Fruit fly (Drosophila melanogaster) whole organism, embryonic: ENCODE data around the gene Cyp310a1.

ENCODE experiments used
- Aef1 ChIP-seq: fragments of 200-800 bp; sonication (Bioruptor generic); IDR thresholded peaks from 3 replicates; pipeline ENCODE4 v1.3.6; 2022; ENCODE audit warnings: missing biosample characterization, missing genetic modification characterization
- CG1024 ChIP-seq: fragments of 200-800 bp; sonication (Bioruptor generic); IDR thresholded peaks from 2 replicates; pipeline ENCODE4 v1.3.6; 2022; ENCODE audit warnings: missing biosample characterization, missing genetic modification characterization
- CG11085 ChIP-seq: fragments of 200-800 bp; sonication (Bioruptor generic); IDR thresholded peaks from 2 replicates; pipeline ENCODE4 v1.3.6; 2022; ENCODE audit warnings: missing biosample characterization, missing genetic modification characterization
- CG12155 ChIP-seq: fragments of 200-800 bp; sonication (Bioruptor generic); optimal IDR thresholded peaks from 3 replicates; lab custom pipeline; 2016; ENCODE audit warnings: missing biosample characterization, missing genetic modification characterization
- CG13894 ChIP-seq: fragments of 200-800 bp; sonication (Bioruptor generic); optimal IDR thresholded peaks from 3 replicates; lab custom pipeline; 2018; ENCODE audit warnings: missing biosample characterization, mild to moderate bottlenecking, missing genetic modification characterization, moderate library complexity
- CG14667 ChIP-seq: fragments of 200-800 bp; sonication (Bioruptor generic); IDR thresholded peaks from 2 replicates; pipeline ENCODE4 v1.3.6; 2022; ENCODE audit warnings: missing biosample characterization, missing genetic modification characterization
- CG17361 ChIP-seq: fragments of 200-800 bp; sonication (Bioruptor generic); IDR thresholded peaks from 3 replicates; pipeline ENCODE4 v1.3.6; 2022; ENCODE audit warnings: missing biosample characterization, missing genetic modification characterization
- CG17912 ChIP-seq: fragments of 200-800 bp; sonication (Bioruptor generic); optimal IDR thresholded peaks from 2 replicates; lab custom pipeline; 2018; ENCODE audit warnings: missing biosample characterization, mild to moderate bottlenecking, missing genetic modification characterization
- CG2120 ChIP-seq: fragments of 200-800 bp; sonication (Bioruptor generic); optimal IDR thresholded peaks from 3 replicates; lab custom pipeline; 2016; ENCODE audit warnings: missing biosample characterization, missing genetic modification characterization
- CG2875 ChIP-seq: fragments of 200-800 bp; sonication (Bioruptor generic); optimal IDR thresholded peaks from 2 replicates; lab custom pipeline; 2017; ENCODE audit warnings: missing biosample characterization, mild to moderate bottlenecking, missing genetic modification characterization, missing genetic modification reagents
- CG30020 ChIP-seq: fragments of 200-800 bp; optimal IDR thresholded peaks from 2 replicates; lab custom pipeline; 2019; ENCODE audit warnings: missing biosample characterization, mild to moderate bottlenecking, missing genetic modification characterization, moderate library complexity
- CG31441 ChIP-seq: fragments of 200-800 bp; sonication (Bioruptor generic); IDR thresholded peaks from 2 replicates; pipeline ENCODE4 v1.3.6; 2022; ENCODE audit warnings: missing biosample characterization, missing genetic modification characterization
- CG3163 ChIP-seq: fragments of 200-800 bp; sonication (Bioruptor generic); optimal IDR thresholded peaks from 3 replicates; lab custom pipeline; 2016; ENCODE audit warnings: missing biosample characterization, missing genetic modification characterization
- CG32532 ChIP-seq: fragments of 200-800 bp; sonication (Bioruptor generic); IDR thresholded peaks from 2 replicates; pipeline ENCODE4 v1.3.6; 2022; ENCODE audit warnings: missing biosample characterization, missing genetic modification characterization
- CG34422 ChIP-seq: fragments of 200-800 bp; sonication (Bioruptor generic); IDR thresholded peaks from 3 replicates; pipeline ENCODE4 v1.3.6; 2022; ENCODE audit warnings: missing biosample characterization, missing genetic modification characterization
- CG3726 ChIP-seq: fragments of 200-800 bp; sonication (Bioruptor generic); IDR thresholded peaks from 3 replicates; pipeline ENCODE4, ENCODE4 v1.3.6; 2022; ENCODE audit warnings: missing biosample characterization, missing genetic modification characterization
- CG4282 ChIP-seq: fragments of 200-800 bp; sonication (Bioruptor generic); optimal IDR thresholded peaks from 2 replicates; lab custom pipeline; 2016; ENCODE audit warnings: missing biosample characterization, missing genetic modification characterization
- CG4424 ChIP-seq: fragments of 200-800 bp; sonication (Bioruptor generic); optimal IDR thresholded peaks from 3 replicates; lab custom pipeline; 2016; ENCODE audit warnings: missing biosample characterization, missing genetic modification characterization
- CG4820 ChIP-seq: fragments of 200-800 bp; sonication (Bioruptor generic); optimal IDR thresholded peaks from 3 replicates; lab custom pipeline; 2016; ENCODE audit warnings: missing biosample characterization, missing genetic modification characterization
- CG6254 ChIP-seq: fragments of 200-800 bp; sonication (Bioruptor generic); optimal IDR thresholded peaks from 3 replicates; lab custom pipeline; 2017; ENCODE audit warnings: mild to moderate bottlenecking, missing biosample characterization, missing genetic modification reagents, missing genetic modification characterization
- CG6791 ChIP-seq: fragments of 200-800 bp; sonication (Bioruptor generic); IDR thresholded peaks from 3 replicates; pipeline ENCODE4 v1.3.6; 2022; ENCODE audit warnings: missing biosample characterization, missing genetic modification characterization; ENCODE audit not compliant: partially characterized antibody
- CG7839 ChIP-seq: fragments of 200-800 bp; sonication (Bioruptor generic); optimal IDR thresholded peaks from 3 replicates; lab custom pipeline; 2018; ENCODE audit warnings: missing biosample characterization, mild to moderate bottlenecking, missing genetic modification characterization, moderate library complexity
- CG7928 ChIP-seq: fragments of 200-800 bp; sonication (Bioruptor generic); optimal IDR thresholded peaks from 2 replicates; lab custom pipeline; 2017; ENCODE audit warnings: missing biosample characterization, mild to moderate bottlenecking, missing genetic modification characterization
- CG9727 ChIP-seq: fragments of 200-800 bp; sonication (Bioruptor generic); optimal IDR thresholded peaks from 3 replicates; lab custom pipeline; 2017; ENCODE audit warnings: missing biosample characterization, mild to moderate bottlenecking, missing genetic modification characterization
- D19A ChIP-seq: fragments of 200-800 bp; optimal IDR thresholded peaks from 3 replicates; lab custom pipeline; 2019; ENCODE audit warnings: missing biosample characterization, mild to moderate bottlenecking, missing genetic modification characterization, moderate library complexity
- Doc3 ChIP-seq: fragments of 200-800 bp; sonication (Bioruptor generic); IDR thresholded peaks from 3 replicates; pipeline ENCODE4 v1.3.6; 2022; ENCODE audit warnings: missing biosample characterization, missing genetic modification characterization; ENCODE audit not compliant: partially characterized antibody
- E2f1 ChIP-seq: fragments of 200-800 bp; sonication (Bioruptor generic); IDR thresholded peaks from 2 replicates; pipeline ENCODE4 v1.3.6; 2022; ENCODE audit warnings: missing biosample characterization, missing genetic modification characterization
- Fer1 ChIP-seq: fragments of 200-800 bp; sonication (Bioruptor generic); optimal IDR thresholded peaks from 2 replicates; lab custom pipeline; 2017; ENCODE audit warnings: missing biosample characterization, mild to moderate bottlenecking, missing genetic modification characterization
- Gsc ChIP-seq: fragments of 200-800 bp; sonication (Bioruptor generic); IDR thresholded peaks from 2 replicates; pipeline ENCODE4 v1.3.6; 2022; ENCODE audit warnings: missing biosample characterization, missing genetic modification characterization
- Hsf ChIP-seq: fragments of 200-800 bp; sonication (Bioruptor generic); optimal IDR thresholded peaks from 3 replicates; lab custom pipeline; 2016; ENCODE audit warnings: missing biosample characterization, missing genetic modification characterization
- MESR4 ChIP-seq: fragments of 200-800 bp; sonication (Bioruptor generic); optimal IDR thresholded peaks from 2 replicates; lab custom pipeline; 2018; ENCODE audit warnings: missing biosample characterization, mild to moderate bottlenecking, missing genetic modification characterization, moderate library complexity
- Mad ChIP-seq: fragments of 200-800 bp; sonication (Bioruptor generic); optimal IDR thresholded peaks from 2 replicates; lab custom pipeline; 2016; ENCODE audit warnings: missing biosample characterization, missing genetic modification characterization
- Max ChIP-seq: fragments of 200-800 bp; sonication (Bioruptor generic); optimal IDR thresholded peaks from 2 replicates; lab custom pipeline; 2016; ENCODE audit warnings: missing biosample characterization, mild to moderate bottlenecking, missing genetic modification characterization
- Mes4 ChIP-seq: fragments of 200-800 bp; sonication (Bioruptor generic); optimal IDR thresholded peaks from 2 replicates; lab custom pipeline; 2016; ENCODE audit warnings: missing biosample characterization, missing genetic modification characterization
- Oaz ChIP-seq: fragments of 200-800 bp; sonication (Bioruptor generic); IDR thresholded peaks from 2 replicates; pipeline ENCODE4 v1.3.6; 2022; ENCODE audit warnings: missing biosample characterization, missing genetic modification characterization
- Rfx ChIP-seq: fragments of 200-800 bp; sonication (Bioruptor generic); IDR thresholded peaks from 2 replicates; pipeline ENCODE4 v1.3.6; 2022; ENCODE audit warnings: missing biosample characterization, missing genetic modification characterization
- aop ChIP-seq: fragments of 200-800 bp; sonication (Bioruptor generic); IDR thresholded peaks from 2 replicates; pipeline ENCODE4 v1.3.6; 2022; ENCODE audit warnings: missing biosample characterization, missing genetic modification characterization
- dm ChIP-seq: fragments of 200-800 bp; sonication (Bioruptor generic); optimal IDR thresholded peaks from 3 replicates; lab custom pipeline; 2016; ENCODE audit warnings: missing biosample characterization, missing genetic modification characterization
- dysf ChIP-seq: fragments of 200-800 bp; sonication (Bioruptor generic); IDR thresholded peaks from 3 replicates; pipeline ENCODE4 v1.3.6; 2022; ENCODE audit warnings: missing biosample characterization, missing genetic modification characterization
- eyg ChIP-seq: fragments of 200-800 bp; sonication (Bioruptor generic); optimal IDR thresholded peaks from 3 replicates; lab custom pipeline; 2016; ENCODE audit warnings: missing biosample characterization, missing genetic modification characterization
- ham ChIP-seq: fragments of 200-800 bp; sonication (Bioruptor generic); IDR thresholded peaks from 2 replicates; pipeline ENCODE4 v1.3.6; 2022; ENCODE audit warnings: missing biosample characterization, missing genetic modification characterization
- hb ChIP-seq: fragments of 200-800 bp; sonication (Bioruptor generic); IDR thresholded peaks from 3 replicates; pipeline ENCODE4 v1.3.6; 2022; ENCODE audit warnings: missing biosample characterization, missing genetic modification characterization; ENCODE audit not compliant: partially characterized antibody
- lmd ChIP-seq: fragments of 200-800 bp; sonication (Bioruptor generic); IDR thresholded peaks from 2 replicates; pipeline ENCODE4 v1.3.6; 2022; ENCODE audit warnings: missing biosample characterization, missing genetic modification characterization
- lola ChIP-seq, 3 experiments: fragments of >200 bp in 2 of 3; fragments of 200-800 bp in 1 of 3; sonication (Bioruptor generic) in 1 of 3; optimal IDR thresholded peaks; 2 replicates each; lab custom pipeline; 2017 to 2019; ENCODE audit warnings: missing biosample characterization in 3 of 3, missing genetic modification characterization in 3 of 3, mild to moderate bottlenecking in 1 of 3, moderate library complexity in 1 of 3
- nerfin-2 ChIP-seq: fragments of 200-800 bp; sonication (Bioruptor generic); IDR thresholded peaks from 2 replicates; pipeline ENCODE4 v1.3.6; 2022; ENCODE audit warnings: missing biosample characterization, missing genetic modification characterization; ENCODE audit not compliant: partially characterized antibody
- phol ChIP-seq: fragments of 200-800 bp; sonication (Bioruptor generic); optimal IDR thresholded peaks from 3 replicates; lab custom pipeline; 2018; ENCODE audit warnings: missing biosample characterization, mild to moderate bottlenecking, missing genetic modification characterization, moderate library complexity
- seq ChIP-seq: fragments of 200-800 bp; sonication (Bioruptor generic); IDR thresholded peaks from 2 replicates; pipeline ENCODE4 v1.3.6; 2022; ENCODE audit warnings: missing biosample characterization, missing genetic modification characterization
- slou ChIP-seq: fragments of 200-800 bp; sonication (Bioruptor generic); optimal IDR thresholded peaks from 3 replicates; lab custom pipeline; 2016; ENCODE audit warnings: missing biosample characterization, missing genetic modification characterization
- sr ChIP-seq: fragments of 200-800 bp; sonication (Bioruptor generic); IDR thresholded peaks from 3 replicates; pipeline ENCODE4 v1.3.6; 2022; ENCODE audit warnings: missing biosample characterization, missing genetic modification characterization
- tx ChIP-seq: fragments of 200-800 bp; sonication (Bioruptor generic); optimal IDR thresholded peaks from 2 replicates; lab custom pipeline; 2016; ENCODE audit warnings: missing biosample characterization, missing genetic modification characterization
- vvl ChIP-seq: fragments of 200-800 bp; sonication (Bioruptor generic); IDR thresholded peaks from 2 replicates; pipeline ENCODE4 v1.3.6; 2022; ENCODE audit warnings: missing biosample characterization, missing genetic modification characterization

Cyp310a1 gene

DNA sequence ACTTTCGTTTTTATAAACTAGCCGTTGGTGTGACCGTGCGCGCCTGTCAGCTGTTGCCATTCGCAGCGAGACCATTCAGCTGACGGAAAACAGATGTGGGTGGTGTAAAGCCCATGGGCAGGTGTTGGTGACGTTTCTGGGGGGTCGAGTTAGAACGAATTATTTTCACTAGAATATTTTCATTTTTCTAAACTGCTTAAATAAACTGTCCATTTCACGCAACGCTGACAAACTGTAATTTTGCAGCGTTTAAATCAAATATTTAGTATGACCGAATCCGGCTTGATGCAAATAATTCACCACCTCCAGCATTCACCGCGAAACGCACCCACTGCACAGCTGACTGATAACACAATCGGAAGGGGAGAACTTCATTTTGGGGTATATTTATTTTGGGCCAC is 42.6 kb upstream of the Cyp310a1 start, which contains the start of the genes CG10383 and CG10338 (continued):
- TF ChIP-seq CG4282 (GFP tag; lab: Kevin White, UChicago) (peak; percentile 71), Hsf (GFP tag; lab: Kevin White, UChicago) (peak; percentile 90), Mes4 (GFP tag; lab: Kevin White, UChicago) (peak; percentile 70), nerfin-2 (GFP tag; lab: Robert Waterston, UW) (no peak), CG4820 (GFP tag; lab: Kevin White, UChicago) (peak; percentile 66), Doc3 (GFP tag; lab: Robert Waterston, UW) (0 out of 3 replicates have a peak, but pooled peaks have one; percentile 33), phol (tag; lab: Kevin White, UChicago) (peak; percentile 83), CG2120 (peak; percentile 96), MESR4 (peak; percentile 55), CG2875 (GFP tag; lab: Kevin White, UChicago) (peak; percentile 54), Fer1 (peak; percentile 81), CG6254 (peak; percentile 68), E2f1 (peak; percentile 89), eyg (GFP tag; lab: Kevin White, UChicago) (peak; percentile 88), CG3163 (peak; percentile 65), seq (peak; percentile 84), CG11085 (GFP tag; lab: Robert Waterston, UW) (peak; percentile 83), Gsc (peak; percentile 63), CG32532 (GFP tag; lab: Robert Waterston, UW) (peak; percentile 94), CG31441 (GFP tag; lab: Robert Waterston, UW) (peak; percentile 71), hb (no peak), dm (GFP tag; lab: Kevin White, UChicago) (peak; percentile 85), lola (GFP tag; optimal IDR thresholded peaks at IDR 0.05; lab: Kevin White, UChicago) (peak in 1 of 3 experiments; percentile 60), ham (peak; percentile 29; the same call in 1 of the 2 replicates), Oaz (GFP tag; lab: Robert Waterston, UW) (peak; percentile 68), slou (GFP tag; lab: Kevin White, UChicago) (peak; percentile 84), CG17361 (GFP tag; lab: Robert Waterston, UW) (peak; percentile 65; the same call in 2 of the 3 replicates), CG6791 (GFP tag; lab: Robert Waterston, UW) (no peak), CG13894 (tag; lab: Kevin White, UChicago) (peak; percentile 68), CG30020 (tag; lab: Kevin White, UChicago) (peak; percentile 44), CG34422 (GFP tag; lab: Robert Waterston, UW) (peak; percentile 94), dysf (GFP tag; lab: Robert Waterston, UW) (peak; percentile 89), CG7839 (tag; lab: Kevin White, UChicago) (peak; percentile 80), CG9727 (peak; percentile 80), CG14667 (GFP tag; lab: Robert Waterston, UW) (peak; percentile 84), Mad (GFP tag; lab: Kevin White, UChicago) (peak; percentile 79), CG17912 (no peak), CG12155 (GFP tag; lab: Kevin White, UChicago) (peak; percentile 92), sr (GFP tag; lab: Robert Waterston, UW) (peak; percentile 92), CG3726 (GFP tag; lab: Robert Waterston, UW) (peak; percentile 79; the same call in 1 of the 3 replicates), Max (peak; percentile 78), Aef1 (GFP tag; lab: Robert Waterston, UW) (peak; percentile 91), vvl (GFP tag; lab: Robert Waterston, UW) (peak; percentile 94), D19A (peak; percentile 51), aop (peak; percentile 69; the same call in 1 of the 2 replicates), lmd (GFP tag; lab: Robert Waterston, UW) (peak; percentile 89), Rfx (peak; percentile 94), CG1024 (GFP tag; lab: Robert Waterston, UW) (peak; percentile 83), tx (GFP tag; lab: Kevin White, UChicago) (peak; percentile 86), CG4424 (peak; percentile 84), CG7928 (GFP tag; lab: Kevin White, UChicago) (peak; percentile 31)
